Worm (Caenorhabditis elegans): ENCODE data around the gene E04D5.4.
A peak's percentile ranks its signal among the peaks of the same experiment; 100 is the strongest.

E04D5.4 gene

DNA sequence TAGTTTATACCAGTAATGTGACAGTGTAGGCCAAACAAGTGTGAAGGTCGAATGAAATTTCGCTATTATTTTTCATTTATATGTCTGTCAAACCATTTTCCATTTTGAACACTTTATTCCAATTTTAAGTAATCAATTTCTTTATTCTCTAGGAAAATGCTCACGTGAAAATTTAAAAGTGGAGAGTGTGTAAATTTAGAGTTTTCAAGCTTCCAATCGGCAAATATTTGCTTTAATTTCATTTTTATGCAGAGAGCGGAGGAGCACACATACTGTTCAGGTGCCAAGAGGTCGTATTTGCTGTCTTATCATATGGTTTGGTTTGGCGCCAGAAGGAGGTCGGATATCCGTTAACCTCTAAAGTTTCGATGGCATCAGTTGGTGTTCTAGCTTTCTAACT lies 6.7 kb downstream of the E04D5.4 start:
- no peak for TF ChIP-seq mep-1 (tag; optimal IDR thresholded peaks at IDR 0.05)
- TF ChIP-seq unc-120 (tag; optimal IDR thresholded peaks at IDR 0.05; ENCODE audit: poor library complexity, severe bottlenecking): no peak
- no peak for TF ChIP-seq lin-13 (tag; optimal IDR thresholded peaks at IDR 0.05)
- TF ChIP-seq pha-4 (tag; optimal IDR thresholded peaks at IDR 0.05): no peak
- no peak for TF ChIP-seq flh-1 (GFP tag; optimal IDR thresholded peaks at IDR 0.05)
- no peak for TF ChIP-seq snpc-4 (tag; optimal IDR thresholded peaks at IDR 0.05)
- TF ChIP-seq elt-1 (tag; optimal IDR thresholded peaks at IDR 0.05; ENCODE audit: borderline replicate concordance, insufficient read depth): no peak
- TF ChIP-seq zip-8 (tag; optimal IDR thresholded peaks at IDR 0.05): no peak
- TF ChIP-seq nhr-2 (tag; optimal IDR thresholded peaks at IDR 0.05): no peak
- no peak for TF ChIP-seq nhr-12 (tag; optimal IDR thresholded peaks at IDR 0.05)
- no peak for TF ChIP-seq ceh-83 (GFP tag; optimal IDR thresholded peaks at IDR 0.05)
- TF ChIP-seq sptf-1 (tag; optimal IDR thresholded peaks at IDR 0.05): no peak
- no peak for TF ChIP-seq unc-39 (tag; optimal IDR thresholded peaks at IDR 0.05)
- TF ChIP-seq nhr-28 (tag; optimal IDR thresholded peaks at IDR 0.05): no peak

DNA sequence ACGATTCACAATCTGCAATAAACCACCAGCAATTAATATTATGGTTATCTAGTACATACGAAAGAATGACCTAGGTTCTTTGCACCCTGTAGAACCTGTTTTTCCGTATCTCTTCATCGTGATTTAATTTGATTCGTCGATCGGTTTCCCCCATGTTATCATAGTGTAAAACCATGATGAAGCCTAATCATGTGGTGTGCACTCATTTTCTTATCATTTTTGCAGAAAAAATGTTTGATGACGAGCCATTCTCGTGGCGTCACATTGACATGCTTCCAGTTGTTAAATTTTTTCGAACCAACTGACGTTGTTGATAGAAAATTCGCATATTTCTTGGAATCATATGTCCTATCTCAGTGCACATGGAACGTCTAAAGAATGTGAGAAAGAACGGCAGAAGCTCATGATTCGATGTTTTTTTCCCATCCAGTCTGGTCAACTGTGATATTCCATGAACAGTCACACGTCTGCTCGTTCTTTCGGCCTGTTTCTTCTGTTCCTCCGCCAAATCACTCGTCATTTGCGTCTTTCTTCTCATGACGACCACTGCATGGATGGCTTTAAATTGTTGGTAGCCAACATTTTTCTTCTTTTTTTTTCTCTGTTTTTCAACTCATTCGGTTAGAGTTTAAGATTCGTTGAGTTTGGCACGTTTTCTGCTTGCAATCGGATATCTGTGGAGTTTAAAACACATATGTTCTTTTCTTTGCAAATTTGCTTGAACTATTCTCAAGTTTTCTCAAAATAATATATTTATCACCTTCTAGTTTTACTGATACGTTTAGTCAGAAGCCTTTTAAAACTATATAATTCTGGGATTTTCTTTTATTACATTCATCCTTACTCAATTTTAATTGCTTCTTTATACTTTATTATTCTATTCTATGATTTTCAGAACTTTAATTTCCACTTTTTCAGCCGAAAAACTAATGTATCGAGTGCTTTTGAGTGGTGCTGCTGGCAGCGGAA lies 7.6 kb downstream of the E04D5.4 start, which contains the start of gene ZK673.2:
TSS of gene ZK673.2 (plus strand) at position 919 of the 969 bp plus-strand sequence.
- TF ChIP-seq hlh-1 (tag; optimal IDR thresholded peaks at IDR 0.05) (no peak), lsy-2 (tag; optimal IDR thresholded peaks at IDR 0.05) (no peak), ztf-11 (tag; optimal IDR thresholded peaks at IDR 0.05) (no peak)

DNA sequence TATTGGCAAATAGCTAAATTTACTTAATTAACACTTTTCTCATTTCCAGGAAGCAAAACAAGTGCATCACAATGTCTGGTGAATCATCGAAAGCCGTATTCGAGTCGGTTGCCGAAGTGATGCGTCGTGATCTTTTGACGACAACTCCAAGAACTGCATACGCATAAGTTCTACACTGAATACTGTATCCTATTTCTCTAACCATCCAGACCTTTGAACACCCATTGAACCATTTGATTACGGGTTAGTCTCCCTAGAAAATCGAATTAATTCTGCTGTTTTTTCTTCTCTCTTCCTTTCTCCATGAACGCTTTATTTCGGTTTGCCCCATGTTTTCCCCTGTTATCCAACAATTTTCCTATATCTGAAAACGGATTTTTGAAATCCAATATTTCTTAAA lies 9.6 kb downstream of the E04D5.4 start, which contains the start of gene lin-56:
TSS of gene lin-56 (plus strand) at position 301 of the 400 bp plus-strand sequence.
- TF ChIP-seq ztf-11 (tag; optimal IDR thresholded peaks at IDR 0.05) (no peak), mls-2 (tag; optimal IDR thresholded peaks at IDR 0.05) (no peak), ceh-39 (tag; optimal IDR thresholded peaks at IDR 0.05) (no peak), zip-8 (tag; optimal IDR thresholded peaks at IDR 0.05) (no peak), elt-3 (tag; optimal IDR thresholded peaks at IDR 0.05) (no peak), hlh-1 (tag; optimal IDR thresholded peaks at IDR 0.05) (no peak), sem-2 (GFP tag; optimal IDR thresholded peaks at IDR 0.05) (no peak), sptf-1 (tag; optimal IDR thresholded peaks at IDR 0.05) (no peak), lsy-2 (tag; optimal IDR thresholded peaks at IDR 0.05) (no peak), ceh-83 (GFP tag; optimal IDR thresholded peaks at IDR 0.05) (no peak), snpc-4 (tag; optimal IDR thresholded peaks at IDR 0.05) (no peak), mep-1 (tag; optimal IDR thresholded peaks at IDR 0.05) (no peak), lin-13 (tag; optimal IDR thresholded peaks at IDR 0.05) (no peak), unc-120 (tag; optimal IDR thresholded peaks at IDR 0.05; ENCODE audit: poor library complexity, severe bottlenecking) (no peak), nhr-76 (tag; optimal IDR thresholded peaks at IDR 0.05) (no peak), unc-39 (tag; optimal IDR thresholded peaks at IDR 0.05) (no peak)

DNA sequence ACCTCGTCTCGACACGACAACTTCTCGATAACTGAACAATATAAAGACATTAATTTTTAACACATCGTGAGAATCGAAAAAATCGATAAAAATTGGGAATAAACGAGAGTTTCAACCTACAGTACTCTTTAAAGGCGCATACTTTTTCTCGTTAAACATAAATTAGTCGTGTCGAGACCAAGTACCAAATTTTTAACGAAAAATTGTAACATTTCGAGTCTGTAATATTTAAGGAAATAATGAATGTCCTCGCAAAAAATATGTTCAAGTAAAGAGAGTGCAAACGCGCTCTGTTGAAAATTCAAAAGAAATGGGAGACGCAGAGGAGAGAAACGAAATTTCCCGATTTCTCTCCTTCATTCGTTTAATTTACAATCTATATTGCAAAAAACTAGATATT lies 10.3 kb downstream of the E04D5.4 start:
- TF ChIP-seq lin-32 (GFP tag; optimal IDR thresholded peaks at IDR 0.05) (no peak), mep-1 (tag; optimal IDR thresholded peaks at IDR 0.05) (peak; percentile 27)

DNA sequence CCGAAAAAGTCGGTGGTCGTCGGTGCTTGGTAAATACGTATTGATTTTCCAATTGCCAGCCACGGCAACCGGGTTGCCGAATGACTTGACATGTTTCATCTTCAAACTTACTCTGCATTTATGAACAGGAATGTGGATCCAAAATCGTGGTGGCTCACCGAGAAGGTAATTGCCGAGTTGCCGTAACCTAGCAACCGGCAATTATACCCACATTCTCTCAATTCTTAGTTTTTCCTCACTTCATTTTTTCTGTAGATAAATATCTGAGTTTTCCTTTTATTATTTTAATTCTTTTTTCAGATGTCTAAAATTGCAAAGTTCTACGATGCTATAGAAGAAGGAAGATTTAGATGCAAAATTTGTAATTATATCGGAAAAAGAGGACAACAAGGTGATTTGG lies 12.5 kb downstream of the E04D5.4 start, which contains the start of gene ZK673.4:
TSS of gene ZK673.4 (plus strand) at position 301 of the 400 bp plus-strand sequence.
- no peak for TF ChIP-seq hlh-1 (tag; optimal IDR thresholded peaks at IDR 0.05)
- no peak for TF ChIP-seq cnd-1 (tag; optimal IDR thresholded peaks at IDR 0.05)
- no peak for TF ChIP-seq sem-2 (GFP tag; optimal IDR thresholded peaks at IDR 0.05)
- no peak for TF ChIP-seq mab-5 (tag; optimal IDR thresholded peaks at IDR 0.05)
- no peak for TF ChIP-seq nhr-12 (tag; optimal IDR thresholded peaks at IDR 0.05)
- TF ChIP-seq tbx-8 (GFP tag; optimal IDR thresholded peaks at IDR 0.05): no peak
- no peak for TF ChIP-seq ham-2 (GFP tag; optimal IDR thresholded peaks at IDR 0.05)
- TF ChIP-seq pha-4 (tag; optimal IDR thresholded peaks at IDR 0.05): no peak
- no peak for TF ChIP-seq nhr-76 (tag; optimal IDR thresholded peaks at IDR 0.05)
- no peak for TF ChIP-seq nhr-237 (tag; optimal IDR thresholded peaks at IDR 0.05)
- no peak for TF ChIP-seq ceh-83 (GFP tag; optimal IDR thresholded peaks at IDR 0.05)
- TF ChIP-seq ztf-11 (tag; optimal IDR thresholded peaks at IDR 0.05): no peak
- no peak for TF ChIP-seq blmp-1 (tag; optimal IDR thresholded peaks at IDR 0.05)
- TF ChIP-seq drap-1 (GFP tag; optimal IDR thresholded peaks at IDR 0.05): no peak
- TF ChIP-seq nhr-2 (tag; optimal IDR thresholded peaks at IDR 0.05): no peak
